Fruit fly (Drosophila melanogaster): ENCODE measurements around the gene Trmt112.

- TF ChIP-seq cic (GFP tag; optimal IDR thresholded peaks at IDR 0.05) (no peak), Mnt (GFP tag; optimal IDR thresholded peaks at IDR 0.05) (no peak), kay (GFP tag; ENCODE audit: borderline replicate concordance) (no peak), tj (GFP tag; optimal IDR thresholded peaks at IDR 0.05) (no peak), Clk (GFP tag; optimal IDR thresholded peaks at IDR 0.05) (no peak), cnc (optimal IDR thresholded peaks at IDR 0.05) (no peak), CG1620 (GFP tag; optimal IDR thresholded peaks at IDR 0.05) (no peak), CG12768 (GFP tag; optimal IDR thresholded peaks at IDR 0.05) (no peak), CG5204 (GFP tag; optimal IDR thresholded peaks at IDR 0.05) (no peak), pad (GFP tag; optimal IDR thresholded peaks at IDR 0.05) (no peak)
Observed at dm6 chr3L:21242958-21243357, 26.3 kb upstream of the Trmt112 start.
